Worm (Caenorhabditis elegans) whole organism, L4 larva: ENCODE data around the gene srh-269.

ENCODE experiments used
- F44E2.7 ChIP-seq: fragments of 200-800 bp; sonication (Bioruptor generic); IDR thresholded peaks from 2 replicates; pipeline ENCODE4 v2.1.2; 2022; ENCODE audit warnings: missing genetic modification characterization, missing compliant biosample characterization
- aly-2 ChIP-seq: sonication (generic microtip); optimal IDR thresholded peaks from 2 replicates; lab custom pipeline; 2018; ENCODE audit warnings: missing biosample characterization, missing genetic modification characterization
- ama-1 ChIP-seq: fragments of 150-350 bp; optimal IDR thresholded peaks from 2 replicates; lab custom pipeline; 2014; ENCODE audit warnings: inconsistent platforms, mixed read lengths
- ceh-32 ChIP-seq: sonication (generic microtip); optimal IDR thresholded peaks from 2 replicates; lab custom pipeline; 2016; ENCODE audit warnings: mild to moderate bottlenecking, missing genetic modification characterization, missing compliant biosample characterization; ENCODE audit not compliant: poor library complexity
- fos-1 ChIP-seq: fragments of 150-350 bp; optimal IDR thresholded peaks from 2 replicates; lab custom pipeline; 2014; ENCODE audit warnings: missing biosample characterization, missing genetic modification characterization
- lin-38 ChIP-seq: fragments of 200-800 bp; sonication (Bioruptor generic); IDR thresholded peaks from 2 replicates; pipeline ENCODE4 v1.3.6; 2022; ENCODE audit warnings: missing genetic modification reagents, missing genetic modification characterization, missing compliant biosample characterization
- mdt-29 ChIP-seq: fragments of 200-800 bp; sonication (Bioruptor generic); IDR thresholded peaks from 2 replicates; pipeline ENCODE4 v1.3.6; 2022; ENCODE audit warnings: missing genetic modification reagents, missing genetic modification characterization, missing compliant biosample characterization
- mep-1 ChIP-seq: fragments of 150-350 bp; sonication (generic microtip); optimal IDR thresholded peaks from 3 replicates; lab custom pipeline; 2014; ENCODE audit warnings: missing biosample characterization, missing genetic modification characterization
- nhr-10 ChIP-seq: fragments of 150-350 bp; optimal IDR thresholded peaks from 2 replicates; lab custom pipeline; 2014; ENCODE audit warnings: missing biosample characterization, missing genetic modification characterization
- nhr-237 ChIP-seq: sonication (generic microtip); optimal IDR thresholded peaks from 2 replicates; lab custom pipeline; 2017; ENCODE audit warnings: missing biosample characterization, missing genetic modification characterization
- nhr-48 ChIP-seq: sonication (generic microtip); optimal IDR thresholded peaks from 2 replicates; lab custom pipeline; 2016; ENCODE audit warnings: mild to moderate bottlenecking, missing genetic modification characterization, missing compliant biosample characterization
- php-3 ChIP-seq: fragments of 200-800 bp; sonication (Bioruptor generic); IDR thresholded peaks from 2 replicates; pipeline ENCODE4 v1.3.6; 2022; ENCODE audit warnings: missing genetic modification reagents, missing genetic modification characterization, missing compliant biosample characterization
- rbr-2 ChIP-seq: sonication (generic microtip); optimal IDR thresholded peaks from 2 replicates; lab custom pipeline; 2016; ENCODE audit warnings: missing genotype, missing genetic modification characterization, missing compliant biosample characterization

- TF ChIP-seq fos-1 (no peak), ama-1 (lab: Kevin White, UChicago) (no peak), lin-38 (GFP tag; lab: Robert Waterston, UW) (no peak), mep-1 (tag; lab: Kevin White, UChicago) (no peak), mdt-29 (no peak), aly-2 (tag; lab: Kevin White, UChicago) (no peak), ceh-32 (tag; lab: Kevin White, UChicago) (no peak), rbr-2 (tag; lab: Kevin White, UChicago) (no peak), php-3 (no peak), nhr-10 (tag; lab: Kevin White, UChicago) (no peak), nhr-237 (no peak), F44E2.7 (no peak), nhr-48 (no peak)
Measured at ce11 chrV:16581061-16581460, 10.8 kb downstream of the srh-269 start.
